Fruit fly (Drosophila melanogaster) whole organism, pupa: ENCODE results near the gene CG42824.

Source experiments
- CG10348 ChIP-seq: fragments of 200-800 bp; sonication (Bioruptor generic); IDR thresholded peaks from 2 replicates; pipeline ENCODE4 v1.3.6; 2022; ENCODE audit warnings: missing biosample characterization, missing genetic modification characterization
- CG12605 ChIP-seq: fragments of 200-800 bp; sonication (Bioruptor generic); IDR thresholded peaks from 2 replicates; pipeline ENCODE4 v1.3.6; 2022; ENCODE audit warnings: missing biosample characterization, missing genetic modification characterization
- CG13204 ChIP-seq: fragments of 200-800 bp; sonication (Bioruptor generic); optimal IDR thresholded peaks from 2 replicates; lab custom pipeline; 2018; ENCODE audit warnings: missing biosample characterization, mild to moderate bottlenecking, missing genetic modification characterization, moderate library complexity
- CG14655 ChIP-seq: fragments of 200-800 bp; sonication (Bioruptor generic); optimal IDR thresholded peaks from 3 replicates; lab custom pipeline; 2017; ENCODE audit warnings: mild to moderate bottlenecking, missing biosample characterization, missing genetic modification reagents, missing genetic modification characterization
- CG15710 ChIP-seq: fragments of 200-800 bp; sonication (Bioruptor generic); optimal IDR thresholded peaks from 2 replicates; lab custom pipeline; 2018; ENCODE audit warnings: missing biosample characterization, mild to moderate bottlenecking, missing genetic modification characterization, moderate library complexity
- CG17806 ChIP-seq: fragments of 200-800 bp; sonication (Bioruptor generic); optimal IDR thresholded peaks from 2 replicates; lab custom pipeline; 2018; ENCODE audit warnings: missing biosample characterization, mild to moderate bottlenecking, missing genetic modification characterization, moderate library complexity
- CG32121 ChIP-seq: fragments of 200-800 bp; sonication (Bioruptor generic); IDR thresholded peaks from 2 replicates; pipeline ENCODE4 v1.3.6; 2022; ENCODE audit warnings: missing biosample characterization, missing genetic modification characterization
- CG34367 ChIP-seq: fragments of 200-800 bp; sonication (Bioruptor generic); optimal IDR thresholded peaks from 2 replicates; lab custom pipeline; 2018; ENCODE audit warnings: missing biosample characterization, mild to moderate bottlenecking, missing genetic modification characterization
- CG4496 ChIP-seq: fragments of 200-800 bp; sonication (Bioruptor generic); IDR thresholded peaks from 3 replicates; pipeline ENCODE4 v1.3.6; 2022; ENCODE audit warnings: missing biosample characterization, missing genetic modification characterization
- CG8159 ChIP-seq: fragments of 200-800 bp; sonication (Bioruptor generic); optimal IDR thresholded peaks from 3 replicates; lab custom pipeline; 2018; ENCODE audit warnings: missing biosample characterization, mild to moderate bottlenecking, missing genetic modification characterization, moderate library complexity
- CG8301 ChIP-seq: fragments of 200-800 bp; sonication (Bioruptor generic); optimal IDR thresholded peaks from 2 replicates; lab custom pipeline; 2018; ENCODE audit warnings: missing biosample characterization, mild to moderate bottlenecking, missing genetic modification characterization
- CG9948 ChIP-seq: fragments of 200-800 bp; sonication (Bioruptor generic); optimal IDR thresholded peaks from 2 replicates; lab custom pipeline; 2018; ENCODE audit warnings: missing biosample characterization, mild to moderate bottlenecking, missing genetic modification characterization, moderate library complexity
- D1 ChIP-seq: fragments of 200-800 bp; sonication (Bioruptor generic); optimal IDR thresholded peaks from 2 replicates; lab custom pipeline; 2018; ENCODE audit warnings: missing biosample characterization, mild to moderate bottlenecking, missing genetic modification characterization, moderate library complexity
- EcR ChIP-seq: fragments of 200-800 bp; sonication (Bioruptor generic); optimal IDR thresholded peaks from 3 replicates; lab custom pipeline; 2019; ENCODE audit warnings: missing biosample characterization, missing genetic modification characterization, mild to moderate bottlenecking, moderate library complexity, missing genetic modification reagents
- Ets98B ChIP-seq: fragments of 200-800 bp; sonication (Bioruptor generic); IDR thresholded peaks from 2 replicates; pipeline ENCODE4 v1.3.6; 2022; ENCODE audit warnings: missing biosample characterization, missing genetic modification characterization
- Pif1A ChIP-seq: fragments of 200-800 bp; sonication (Bioruptor generic); optimal IDR thresholded peaks from 3 replicates; lab custom pipeline; 2016; ENCODE audit warnings: missing biosample characterization, missing genetic modification characterization
- Pif1B ChIP-seq: fragments of 200-800 bp; sonication (Bioruptor generic); optimal IDR thresholded peaks from 3 replicates; lab custom pipeline; 2016; ENCODE audit warnings: missing biosample characterization, missing genetic modification characterization
- Snoo ChIP-seq: fragments of 200-800 bp; sonication (Bioruptor generic); optimal IDR thresholded peaks from 3 replicates; lab custom pipeline; 2017; ENCODE audit warnings: missing biosample characterization, mild to moderate bottlenecking, missing genetic modification characterization, inconsistent platforms
- fd96Ca ChIP-seq: fragments of 200-800 bp; sonication (Bioruptor generic); IDR thresholded peaks from 3 replicates; pipeline ENCODE4 v1.3.6; 2022; ENCODE audit warnings: missing biosample characterization, missing genetic modification characterization
- gl ChIP-seq: fragments of 200-800 bp; sonication (Bioruptor generic); optimal IDR thresholded peaks from 2 replicates; lab custom pipeline; 2018; ENCODE audit warnings: missing biosample characterization, mild to moderate bottlenecking, missing genetic modification characterization
- rn ChIP-seq: fragments of 200-800 bp; sonication (Bioruptor generic); IDR thresholded peaks from 2 replicates; pipeline ENCODE4 v1.3.6; 2022; ENCODE audit warnings: missing biosample characterization, missing genetic modification characterization

The CG42824 gene

dm6 chr3R:17391313-17391845, 14.9 kb downstream of the CG42824 start, which contains the start of the genes Brf and sds22:
Gene Brf, minus strand, starts transcription at chr3R:17391337.
Gene sds22, plus strand, starts transcription at chr3R:17391594.
- peak; percentile 89 for TF ChIP-seq Snoo
- TF ChIP-seq CG34367 (tag; lab: Kevin White, UChicago) = peak; percentile 91
- TF ChIP-seq CG15710 (tag; lab: Kevin White, UChicago) = peak; percentile 94
- peak; percentile 75 for TF ChIP-seq gl (tag; lab: Kevin White, UChicago)
- peak; percentile 76; the same call in 1 of the 2 replicates for TF ChIP-seq CG12605 (GFP tag; lab: Robert Waterston, UW)
- peak; percentile 92 for TF ChIP-seq Pif1A
- TF ChIP-seq rn (GFP tag; lab: Robert Waterston, UW) = peak; percentile 86; the same call in 1 of the 2 replicates
- TF ChIP-seq CG32121 = peak; percentile 89
- TF ChIP-seq EcR (GFP tag; lab: Kevin White, UChicago) = peak; percentile 2
- peak; percentile 88 for TF ChIP-seq CG8301 (tag; lab: Kevin White, UChicago)
- peak; percentile 88 for TF ChIP-seq D1 (tag; lab: Kevin White, UChicago)
- TF ChIP-seq Pif1B (GFP tag; lab: Kevin White, UChicago) = peak; percentile 91
- TF ChIP-seq CG13204 = peak; percentile 55
- TF ChIP-seq CG8159 (tag; lab: Kevin White, UChicago) = peak; percentile 95
- TF ChIP-seq CG9948 (tag; lab: Kevin White, UChicago) = peak; percentile 91
- peak; percentile 93 for TF ChIP-seq CG14655 (GFP tag; lab: Kevin White, UChicago)
- peak; percentile 91 for TF ChIP-seq Ets98B (GFP tag; lab: Robert Waterston, UW)
- peak; percentile 94 for TF ChIP-seq CG17806
- peak; percentile 62 for TF ChIP-seq CG10348
- peak; percentile 93 for TF ChIP-seq CG4496 (GFP tag; lab: Robert Waterston, UW)
- peak; percentile 77 for TF ChIP-seq fd96Ca

- peak; percentile 82 for TF ChIP-seq CG32121
- TF ChIP-seq CG34367 (tag; lab: Kevin White, UChicago) = peak; percentile 60
- peak; percentile 67 for TF ChIP-seq CG15710 (tag; lab: Kevin White, UChicago)
- TF ChIP-seq CG17806 = peak; percentile 81
- TF ChIP-seq Pif1B (GFP tag; lab: Kevin White, UChicago) = peak; percentile 47
- TF ChIP-seq fd96Ca = peak; percentile 83
- peak; percentile 61; the same call in 1 of the 2 replicates for TF ChIP-seq CG12605 (GFP tag; lab: Robert Waterston, UW)
- peak; percentile 85 for TF ChIP-seq CG14655 (GFP tag; lab: Kevin White, UChicago)
- peak; percentile 84 for TF ChIP-seq CG8301 (tag; lab: Kevin White, UChicago)
- TF ChIP-seq D1 (tag; lab: Kevin White, UChicago) = no peak
- TF ChIP-seq CG10348 = peak; percentile 63
- peak; percentile 45 for TF ChIP-seq Snoo
- TF ChIP-seq Pif1A = peak; percentile 83
- peak; percentile 90 for TF ChIP-seq CG4496 (GFP tag; lab: Robert Waterston, UW)
- peak; percentile 92 for TF ChIP-seq Ets98B (GFP tag; lab: Robert Waterston, UW)
- TF ChIP-seq rn (GFP tag; lab: Robert Waterston, UW) = peak; percentile 71
- TF ChIP-seq gl (tag; lab: Kevin White, UChicago) = peak; percentile 67
- TF ChIP-seq CG13204 = peak; percentile 29
- TF ChIP-seq EcR (GFP tag; lab: Kevin White, UChicago) = no peak
- TF ChIP-seq CG9948 (tag; lab: Kevin White, UChicago) = peak; percentile 72
- TF ChIP-seq CG8159 (tag; lab: Kevin White, UChicago) = peak; percentile 81
Observed at dm6 chr3R:17386168-17386819, 20.0 kb downstream of the CG42824 start.

- TF ChIP-seq Ets98B (GFP tag; lab: Robert Waterston, UW) (peak; percentile 61; the same call in 1 of the 2 replicates), CG15710 (tag; lab: Kevin White, UChicago) (peak; percentile 14), rn (GFP tag; lab: Robert Waterston, UW) (no peak), D1 (tag; lab: Kevin White, UChicago) (no peak), CG9948 (tag; lab: Kevin White, UChicago) (no peak), Pif1B (GFP tag; lab: Kevin White, UChicago) (peak; percentile 4), Pif1A (peak; percentile 25), CG12605 (GFP tag; lab: Robert Waterston, UW) (peak; percentile 51), CG10348 (no peak), CG8159 (tag; lab: Kevin White, UChicago) (peak; percentile 42), gl (tag; lab: Kevin White, UChicago) (no peak), Snoo (peak; percentile 42), CG4496 (GFP tag; lab: Robert Waterston, UW) (peak; percentile 74; the same call in 2 of the 3 replicates), CG34367 (tag; lab: Kevin White, UChicago) (peak; percentile 42), CG8301 (tag; lab: Kevin White, UChicago) (no peak), EcR (GFP tag; lab: Kevin White, UChicago) (no peak), CG17806 (no peak), CG32121 (0 out of 2 replicates have a peak, but pooled peaks have one; percentile 33), CG13204 (no peak), CG14655 (GFP tag; lab: Kevin White, UChicago) (peak; percentile 31), fd96Ca (peak; percentile 68; the same call in 2 of the 3 replicates)
Observed at dm6 chr3R:17385329-17386019, 20.8 kb downstream of the CG42824 start.

dm6 chr3R:17381916-17382315, 24.4 kb downstream of the CG42824 start:
- TF ChIP-seq CG17806 = no peak

dm6 chr3R:17379742-17380141, 26.6 kb downstream of the CG42824 start, which contains the start of gene lute:
Gene lute, plus strand, starts transcription at chr3R:17379944.
- TF ChIP-seq EcR (GFP tag; lab: Kevin White, UChicago) (peak; percentile 81), fd96Ca (no peak)
- TF ChIP-seq, all 21 proteins: peak for 1
